Worm (Caenorhabditis elegans) whole organism, L4 larva: Measurements from ENCODE around the gene F37B12.3.

Source experiments
- nhr-102 ChIP-seq: sonication (generic microtip); optimal IDR thresholded peaks from 2 replicates; lab custom pipeline; 2016; ENCODE audit warnings: mild to moderate bottlenecking, missing genetic modification characterization, moderate library complexity, missing compliant biosample characterization
- nhr-11 ChIP-seq: fragments of 150-350 bp; optimal IDR thresholded peaks from 2 replicates; lab custom pipeline; 2014; ENCODE audit warnings: missing biosample characterization, missing genetic modification characterization
- nhr-6 ChIP-seq: fragments of 150-350 bp; optimal IDR thresholded peaks from 2 replicates; lab custom pipeline; 2014; ENCODE audit warnings: missing biosample characterization, missing genetic modification characterization

DNA sequence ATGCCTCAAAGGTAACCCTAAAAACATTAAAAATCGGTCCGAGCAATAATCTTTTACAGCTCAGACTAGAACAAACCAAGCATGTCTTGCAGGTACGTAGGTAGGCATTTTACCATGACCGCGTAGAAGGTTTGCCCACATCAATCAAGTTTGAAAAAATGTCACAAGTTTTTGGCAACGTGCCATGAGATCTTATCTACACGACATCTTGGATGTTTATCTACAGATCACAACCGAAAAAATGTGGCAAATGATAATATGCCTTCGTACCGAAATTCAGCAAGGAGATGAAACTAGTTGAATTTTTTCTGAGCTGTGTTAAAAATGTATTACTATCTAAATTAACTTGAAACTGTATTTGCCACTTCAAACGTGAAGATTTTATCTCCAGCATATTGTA, 23.2 kb upstream of the F37B12.3 start:
- no peak for TF ChIP-seq nhr-11 (tag; lab: Kevin White, UChicago)
- no peak for TF ChIP-seq nhr-6 (tag; lab: Kevin White, UChicago)
- no peak for TF ChIP-seq nhr-102 (tag; lab: Kevin White, UChicago)
